Worm (Caenorhabditis elegans) whole organism, L4/young adult: ENCODE results near the gene Y79H2A.2.

Experiments used
- W03F9.2 ChIP-seq: fragments of 150-350 bp; optimal IDR thresholded peaks from 2 replicates; lab custom pipeline; 2014; ENCODE audit warnings: missing biosample characterization, missing genetic modification characterization
- dao-5 ChIP-seq: sonication (generic microtip); optimal IDR thresholded peaks from 2 replicates; lab custom pipeline; 2016; ENCODE audit warnings: missing genotype, missing genetic modification characterization, moderate library complexity, missing compliant biosample characterization
- him-1 ChIP-seq: sonication (generic microtip); optimal IDR thresholded peaks from 2 replicates; lab custom pipeline; 2016; ENCODE audit warnings: missing genotype, missing genetic modification reagents, missing genetic modification characterization, missing compliant biosample characterization

DNA sequence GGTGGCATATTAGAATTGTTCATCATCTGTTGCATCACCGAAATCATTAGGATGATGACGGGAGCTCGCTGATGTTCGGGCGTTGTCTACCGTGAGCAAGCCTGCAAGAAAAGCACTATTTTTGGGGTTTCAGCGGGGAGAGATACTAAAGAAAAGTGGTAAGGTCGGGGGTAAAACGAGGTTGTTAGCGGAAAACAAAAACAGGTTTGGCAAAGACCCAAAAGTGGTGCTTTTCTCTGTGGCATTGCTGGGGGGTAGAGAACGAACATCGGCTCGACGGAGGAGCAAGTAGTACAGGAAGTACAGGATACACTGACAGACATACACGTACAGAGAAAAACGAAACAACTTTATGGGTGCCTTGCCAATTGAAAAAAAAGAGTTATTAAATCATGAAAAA is 46.9 kb upstream of the Y79H2A.2 start, which contains the start of gene php-3:
- TF ChIP-seq him-1 (tag; lab: Kevin White, UChicago): no peak
- no peak for TF ChIP-seq dao-5
- TF ChIP-seq W03F9.2 (tag; lab: Kevin White, UChicago): no peak
